Worm (Caenorhabditis elegans) whole organism, young adult: ENCODE data around the gene far-4.

Experiments used
- F55B11.4 ChIP-seq: sonication (generic microtip); optimal IDR thresholded peaks from 2 replicates; lab custom pipeline; 2016; ENCODE audit warnings: missing compliant biosample characterization, missing genetic modification characterization, borderline replicate concordance; ENCODE audit not compliant: insufficient read depth
- K11D2.4 ChIP-seq: fragments of 200-800 bp; sonication (Bioruptor generic); IDR thresholded peaks from 2 replicates; pipeline ENCODE4 v1.3.6; 2022; ENCODE audit warnings: missing genetic modification reagents, missing genetic modification characterization, missing compliant biosample characterization
- K12H6.12 ChIP-seq: fragments of 200-800 bp; sonication (Bioruptor generic); optimal IDR thresholded peaks from 2 replicates; lab custom pipeline; 2018; ENCODE audit warnings: mild to moderate bottlenecking, missing genetic modification characterization, missing compliant biosample characterization
- xnd-1 ChIP-seq: sonication (generic microtip); optimal IDR thresholded peaks from 2 replicates; lab custom pipeline; 2016; ENCODE audit warnings: missing genotype, missing genetic modification reagents, missing genetic modification characterization, missing compliant biosample characterization

ce11 chrV:13006754-13007153 lies 7.3 kb upstream of the far-4 start:
- TF ChIP-seq F55B11.4 = no peak
- TF ChIP-seq K12H6.12 = no peak
- TF ChIP-seq K11D2.4 (GFP tag; lab: Robert Waterston, UW) = no peak
- no peak for TF ChIP-seq xnd-1 (tag; lab: Kevin White, UChicago)
